Fruit fly (Drosophila melanogaster) whole organism, embryonic: ENCODE data around the gene SKIP.

Experiments
- CG12071 ChIP-seq: fragments of 200-800 bp; sonication (Bioruptor generic); optimal IDR thresholded peaks from 3 replicates; lab custom pipeline; 2018; ENCODE audit warnings: missing biosample characterization, mild to moderate bottlenecking, missing genetic modification characterization
- CG1233 ChIP-seq: fragments of 200-800 bp; sonication (Bioruptor generic); optimal IDR thresholded peaks from 4 replicates; lab custom pipeline; 2018; ENCODE audit warnings: missing biosample characterization, mild to moderate bottlenecking, missing genetic modification characterization
- CG1792 ChIP-seq: fragments of 200-800 bp; sonication (Bioruptor generic); optimal IDR thresholded peaks from 2 replicates; lab custom pipeline; 2016; ENCODE audit warnings: missing biosample characterization, missing genetic modification characterization
- CG9817 ChIP-seq: fragments of 200-800 bp; sonication (Bioruptor generic); optimal IDR thresholded peaks from 2 replicates; lab custom pipeline; 2018; ENCODE audit warnings: missing biosample characterization, mild to moderate bottlenecking, missing genetic modification characterization, moderate library complexity
- usp ChIP-seq: fragments of >200 bp; optimal IDR thresholded peaks from 2 replicates; lab custom pipeline; 2017; ENCODE audit warnings: missing biosample characterization, missing genetic modification characterization

dm6 chr3R:22175745-22176144 lies 42.1 kb downstream of the SKIP start:
- TF ChIP-seq CG12071 (GFP tag; lab: Kevin White, UChicago) (no peak), CG9817 (tag; lab: Kevin White, UChicago) (no peak), CG1233 (GFP tag; lab: Kevin White, UChicago) (no peak), usp (GFP tag; lab: Kevin White, UChicago) (no peak), CG1792 (GFP tag; lab: Kevin White, UChicago) (no peak)
